Worm (Caenorhabditis elegans): ENCODE data around the gene ZK402.2.

DNA sequence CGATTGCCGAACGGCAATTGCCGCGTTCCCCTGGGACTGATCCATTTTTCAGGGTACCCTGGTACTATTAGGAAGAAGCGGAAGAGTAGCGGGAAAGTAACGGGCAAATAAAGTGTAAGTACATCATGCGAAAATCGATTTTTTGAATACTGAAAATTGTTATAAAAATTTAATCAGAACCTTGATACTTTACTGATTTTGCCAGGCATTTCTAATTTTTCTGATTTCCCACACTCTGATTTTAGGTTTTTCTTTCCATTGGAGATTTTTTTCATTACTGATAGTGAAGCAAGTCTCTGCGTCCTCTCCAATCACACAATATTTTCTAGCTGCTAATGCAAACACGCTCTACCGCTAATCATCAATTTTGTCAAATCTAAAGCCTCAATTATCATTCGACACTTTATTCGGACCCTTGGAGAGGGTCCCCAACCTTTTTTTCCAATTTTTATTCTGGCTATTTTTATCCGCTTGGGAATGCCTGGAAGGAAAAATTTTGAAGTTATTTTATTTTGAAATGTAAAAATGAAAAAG, 15.7 kb downstream of the ZK402.2 start, which contains the start of gene F19G12.9:
- TF ChIP-seq nhr-12 (tag; optimal IDR thresholded peaks at IDR 0.05) (no peak), snpc-4 (tag; optimal IDR thresholded peaks at IDR 0.05) (no peak), nhr-77 (tag; optimal IDR thresholded peaks at IDR 0.05) (no peak), ama-1 (optimal IDR thresholded peaks at IDR 0.05) (no peak), egl-27 (tag; optimal IDR thresholded peaks at IDR 0.05) (no peak), nhr-11 (tag; optimal IDR thresholded peaks at IDR 0.05) (no peak), lin-15B (tag; optimal IDR thresholded peaks at IDR 0.05) (no peak), aly-2 (tag; optimal IDR thresholded peaks at IDR 0.05) (no peak), pha-4 (tag; optimal IDR thresholded peaks at IDR 0.05) (peak; percentile 14), nhr-23 (tag; optimal IDR thresholded peaks at IDR 0.05) (no peak), skn-1 (tag; optimal IDR thresholded peaks at IDR 0.05) (peak; percentile 92)

Measured in whole organism, L3 larva.